Fruit fly (Drosophila melanogaster): Measurements from ENCODE around the gene Nek2.

Nek2 gene

DNA sequence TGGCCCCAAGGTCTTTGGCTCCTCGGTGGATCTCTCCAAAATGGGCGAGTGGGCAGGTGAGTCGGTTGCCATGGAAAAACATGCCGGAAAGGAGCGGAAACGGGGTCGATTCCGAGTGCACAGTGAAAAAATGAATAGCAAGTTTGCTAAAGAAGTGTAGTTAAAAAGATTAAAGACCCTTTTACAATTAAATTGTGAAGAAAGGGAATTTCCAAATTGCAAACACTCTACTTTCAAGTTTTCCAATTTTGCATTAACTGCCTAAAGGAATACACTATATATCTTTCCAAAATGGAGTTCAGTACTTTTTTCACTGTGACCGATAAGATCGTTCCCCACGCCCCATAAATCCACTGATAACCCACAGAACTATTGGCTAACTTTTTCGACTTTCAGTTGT is 18.0 kb upstream of the Nek2 start (continued):
- TF ChIP-seq CG17328 (GFP tag; IDR thresholded peaks at IDR 0.05) (no peak), wdn (GFP tag; IDR thresholded peaks at IDR 0.05) (no peak), CG6654 (GFP tag; optimal IDR thresholded peaks at IDR 0.05) (no peak), CG2712 (tag; optimal IDR thresholded peaks at IDR 0.05) (peak; percentile 7), eyg (GFP tag; optimal IDR thresholded peaks at IDR 0.05) (no peak), CG16813 (GFP tag; IDR thresholded peaks at IDR 0.05; ENCODE audit: partially characterized antibody) (no peak), CG31224 (GFP tag; IDR thresholded peaks at IDR 0.05) (no peak), gem (tag; optimal IDR thresholded peaks at IDR 0.05) (peak; percentile 62), Mrtf (GFP tag; IDR thresholded peaks at IDR 0.05) (no peak), Fer1 (GFP tag; optimal IDR thresholded peaks at IDR 0.05) (peak; percentile 11), pb (GFP tag; optimal IDR thresholded peaks at IDR 0.05) (no peak), CG31388 (GFP tag; optimal IDR thresholded peaks at IDR 0.05) (no peak), pfk (GFP tag; optimal IDR thresholded peaks at IDR 0.05) (no peak), lola (GFP tag; optimal IDR thresholded peaks at IDR 0.05) (no peak), Fer3 (tag; optimal IDR thresholded peaks at IDR 0.05) (peak; percentile 3), caup (GFP tag; optimal IDR thresholded peaks at IDR 0.05; ENCODE audit: severe bottlenecking) (no peak), CG15011 (GFP tag; optimal IDR thresholded peaks at IDR 0.05) (no peak), Oli (tag; optimal IDR thresholded peaks at IDR 0.05) (no peak), NC2β (GFP tag; optimal IDR thresholded peaks at IDR 0.05) (no peak), PHDP (tag; optimal IDR thresholded peaks at IDR 0.05) (peak; percentile 46), tin (GFP tag; optimal IDR thresholded peaks at IDR 0.05) (no peak), Hr3 (GFP tag; optimal IDR thresholded peaks at IDR 0.05) (no peak), CG8290 (GFP tag; optimal IDR thresholded peaks at IDR 0.05) (no peak), CG8290 (tag; optimal IDR thresholded peaks at IDR 0.05) (no peak), CG12155 (GFP tag; optimal IDR thresholded peaks at IDR 0.05) (no peak), gsb (GFP tag; IDR thresholded peaks at IDR 0.05) (no peak), CG8388 (GFP tag; optimal IDR thresholded peaks at IDR 0.05) (no peak), pho (GFP tag; optimal IDR thresholded peaks at IDR 0.05) (no peak), slp2 (GFP tag; optimal IDR thresholded peaks at IDR 0.05) (no peak), CG3995 (GFP tag; optimal IDR thresholded peaks at IDR 0.05) (no peak), Doc2 (GFP tag; IDR thresholded peaks at IDR 0.05) (no peak), knrl (GFP tag; IDR thresholded peaks at IDR 0.05; ENCODE audit: partially characterized antibody) (no peak), Mad (GFP tag; optimal IDR thresholded peaks at IDR 0.05) (no peak), aop (GFP tag; IDR thresholded peaks at IDR 0.05) (no peak), CG15514 (GFP tag; optimal IDR thresholded peaks at IDR 0.05) (peak; percentile 32), tx (GFP tag; optimal IDR thresholded peaks at IDR 0.05) (no peak), dysf (GFP tag; IDR thresholded peaks at IDR 0.05) (peak; percentile 60), CG31441 (GFP tag; IDR thresholded peaks at IDR 0.05) (no peak), MESR4 (GFP tag; optimal IDR thresholded peaks at IDR 0.05) (no peak), ERR (GFP tag; optimal IDR thresholded peaks at IDR 0.05) (no peak), CG8478 (optimal IDR thresholded peaks at IDR 0.05) (no peak), CG6765 (GFP tag; optimal IDR thresholded peaks at IDR 0.05) (no peak), CG10959 (GFP tag; IDR thresholded peaks at IDR 0.05) (no peak), kah (GFP tag; optimal IDR thresholded peaks at IDR 0.05) (no peak), Abd-B (GFP tag; optimal IDR thresholded peaks at IDR 0.05) (no peak), CG17186 (GFP tag; optimal IDR thresholded peaks at IDR 0.05) (no peak), CG10321 (GFP tag; IDR thresholded peaks at IDR 0.05) (no peak), CG13296 (GFP tag; optimal IDR thresholded peaks at IDR 0.05) (no peak), ssp (GFP tag; IDR thresholded peaks at IDR 0.05) (no peak), CG14860 (GFP tag; IDR thresholded peaks at IDR 0.05; ENCODE audit: partially characterized antibody) (no peak), CG30403 (GFP tag; optimal IDR thresholded peaks at IDR 0.05) (peak; percentile 24), hb (GFP tag; IDR thresholded peaks at IDR 0.05; ENCODE audit: partially characterized antibody) (no peak)

Data from whole organism, embryonic.